Worm (Caenorhabditis elegans): Measurements from ENCODE around the gene F31F6.2.

The F31F6.2 gene

ce11 chrX:14853712-14854217, 17.9 kb downstream of the F31F6.2 start, which contains the start of the genes C27C12.1 and C27C12.4 (continued):
- TF ChIP-seq egl-13 (tag; optimal IDR thresholded peaks at IDR 0.05) (peak; percentile 79), elt-3 (tag; optimal IDR thresholded peaks at IDR 0.05) (peak in 3 of 6 experiments; percentile 44 to 70 (median 67)), fos-1 (tag; optimal IDR thresholded peaks at IDR 0.05) (peak; percentile 55), fkh-8 (tag; optimal IDR thresholded peaks at IDR 0.05) (peak; percentile 90), ceh-88 (GFP tag; IDR thresholded peaks at IDR 0.05) (0 out of 2 replicates have a peak, but pooled peaks have one; percentile 47), blmp-1 (tag; optimal IDR thresholded peaks at IDR 0.05) (peak; percentile 59), aly-2 (tag; optimal IDR thresholded peaks at IDR 0.05) (peak; percentile 45), tlp-1 (tag; optimal IDR thresholded peaks at IDR 0.05) (no peak), snpc-4 (tag; optimal IDR thresholded peaks at IDR 0.05) (peak; percentile 86)

ce11 chrX:14851904-14852303, 19.8 kb downstream of the F31F6.2 start:
- TF ChIP-seq egl-13 (tag; optimal IDR thresholded peaks at IDR 0.05) (no peak), efl-1 (optimal IDR thresholded peaks at IDR 0.05) (no peak), efl-1 (GFP tag; optimal IDR thresholded peaks at IDR 0.05 in 1 of 2) (peak in 1 of 2 experiments; percentile 91)

ce11 chrX:14849054-14849453, 22.6 kb downstream of the F31F6.2 start, which contains the start of gene acd-3:
Gene acd-3 (plus strand): TSS chrX:14849275.
- TF ChIP-seq fos-1 (tag; optimal IDR thresholded peaks at IDR 0.05) (no peak), nhr-85 (tag) (peak; percentile 31), snu-23 (GFP tag; optimal IDR thresholded peaks at IDR 0.05) (no peak), mab-9 (GFP tag; IDR thresholded peaks at IDR 0.05) (no peak)

- no peak for TF ChIP-seq fkh-8 (tag; optimal IDR thresholded peaks at IDR 0.05)
- no peak for TF ChIP-seq pax-3 (tag; optimal IDR thresholded peaks at IDR 0.05)
- no peak for TF ChIP-seq alr-1 (tag; optimal IDR thresholded peaks at IDR 0.05; ENCODE audit: borderline replicate concordance)
- no peak for TF ChIP-seq ceh-82 (tag; optimal IDR thresholded peaks at IDR 0.05)
- TF ChIP-seq nhr-77 (tag; optimal IDR thresholded peaks at IDR 0.05): no peak
- TF ChIP-seq nhr-20 (tag; optimal IDR thresholded peaks at IDR 0.05): no peak
- TF ChIP-seq lin-13 (GFP tag; optimal IDR thresholded peaks at IDR 0.05): no peak
- TF ChIP-seq ceh-90 (tag; optimal IDR thresholded peaks at IDR 0.05): no peak
- TF ChIP-seq lin-39 (tag; optimal IDR thresholded peaks at IDR 0.05): no peak
- no peak for TF ChIP-seq sup-37 (GFP tag; optimal IDR thresholded peaks at IDR 0.05)
- no peak for TF ChIP-seq ztf-11 (tag; optimal IDR thresholded peaks at IDR 0.05)
- TF ChIP-seq hlh-4 (tag; optimal IDR thresholded peaks at IDR 0.05): no peak
- no peak for TF ChIP-seq lin-15B (tag; optimal IDR thresholded peaks at IDR 0.05)
- no peak for TF ChIP-seq unc-130 (tag; optimal IDR thresholded peaks at IDR 0.05)
- TF ChIP-seq nhr-237 (tag; optimal IDR thresholded peaks at IDR 0.05): no peak
- no peak for TF ChIP-seq C04F5.9 (tag; optimal IDR thresholded peaks at IDR 0.05)
- no peak for TF ChIP-seq nhr-84 (tag; optimal IDR thresholded peaks at IDR 0.05)
- TF ChIP-seq nhr-47 (tag; optimal IDR thresholded peaks at IDR 0.05): no peak
- no peak for TF ChIP-seq C16A3.4 (tag; optimal IDR thresholded peaks at IDR 0.05)
- no peak for TF ChIP-seq mep-1 (tag; optimal IDR thresholded peaks at IDR 0.05)
Measured at ce11 chrX:14845637-14846036, 26.0 kb downstream of the F31F6.2 start, which contains the start of gene egrh-1. Gene egrh-1 (plus strand): TSS chrX:14845937.

- no peak for TF ChIP-seq xbp-1 (tag; optimal IDR thresholded peaks at IDR 0.05)
- no peak for TF ChIP-seq nhr-11 (tag; optimal IDR thresholded peaks at IDR 0.05)
- TF ChIP-seq ets-5 (GFP tag; IDR thresholded peaks at IDR 0.05): no peak
- TF ChIP-seq nhr-76 (tag; optimal IDR thresholded peaks at IDR 0.05): no peak
- peak; percentile 21 for TF ChIP-seq fkh-8 (tag; optimal IDR thresholded peaks at IDR 0.05)
- TF ChIP-seq C34B4.2 (tag; optimal IDR thresholded peaks at IDR 0.05): no peak
Measured at ce11 chrX:14844481-14844880, 27.2 kb downstream of the F31F6.2 start.

Data from whole organism, L1 larva.